Fruit fly (Drosophila melanogaster): ENCODE measurements around the gene CG3847.

CG3847 gene

dm6 chrX:6340593-6341068, 6.3 kb upstream of the CG3847 start (continued):
- TF ChIP-seq HLHmδ (GFP tag; optimal IDR thresholded peaks at IDR 0.05): no peak
- peak; percentile 63 for TF ChIP-seq CG6813 (GFP tag; optimal IDR thresholded peaks at IDR 0.05)
- no peak for TF ChIP-seq CG14965 (GFP tag; optimal IDR thresholded peaks at IDR 0.05; ENCODE audit: borderline replicate concordance)
- peak; percentile 61 for TF ChIP-seq CG5245 (GFP tag; optimal IDR thresholded peaks at IDR 0.05)
- peak; percentile 77 for TF ChIP-seq PHDP (tag; optimal IDR thresholded peaks at IDR 0.05)
- no peak for TF ChIP-seq CG16813 (GFP tag; IDR thresholded peaks at IDR 0.05; ENCODE audit: partially characterized antibody)
- peak; percentile 86 for TF ChIP-seq CG13424 (tag; optimal IDR thresholded peaks at IDR 0.05)
- peak; percentile 70 for TF ChIP-seq Ets65A (GFP tag)
- TF ChIP-seq CG7839 (tag; optimal IDR thresholded peaks at IDR 0.05): peak; percentile 85
- TF ChIP-seq gem (tag; optimal IDR thresholded peaks at IDR 0.05): peak; percentile 88
- peak; percentile 61 for TF ChIP-seq CG10431 (GFP tag; optimal IDR thresholded peaks at IDR 0.05)
- no peak for TF ChIP-seq Sry-δ (GFP tag; optimal IDR thresholded peaks at IDR 0.05)
- peak; percentile 76 for TF ChIP-seq CG13775 (GFP tag; optimal IDR thresholded peaks at IDR 0.05)
- TF ChIP-seq CG14860 (GFP tag; IDR thresholded peaks at IDR 0.05; ENCODE audit: partially characterized antibody): no peak
- peak; percentile 80 for TF ChIP-seq CG31441 (GFP tag; IDR thresholded peaks at IDR 0.05)
- no peak for TF ChIP-seq CG7745 (tag; optimal IDR thresholded peaks at IDR 0.05)
- TF ChIP-seq CG9876 (GFP tag; optimal IDR thresholded peaks at IDR 0.05): no peak
- no peak for TF ChIP-seq CG17912 (GFP tag; optimal IDR thresholded peaks at IDR 0.05)
- TF ChIP-seq Tbp (GFP tag; optimal IDR thresholded peaks at IDR 0.05): no peak
- 0 out of 3 replicates have a peak, but pooled peaks have one; percentile 40 for TF ChIP-seq CG7357 (GFP tag; IDR thresholded peaks at IDR 0.05)
- TF ChIP-seq CG42726 (GFP tag; IDR thresholded peaks at IDR 0.05; ENCODE audit: partially characterized antibody): no peak
- no peak for TF ChIP-seq CG6175 (GFP tag; IDR thresholded peaks at IDR 0.05)
- TF ChIP-seq CG14441 (GFP tag; IDR thresholded peaks at IDR 0.05): peak; percentile 39; the same call in 1 of the 2 replicates
- TF ChIP-seq HmgZ (tag; optimal IDR thresholded peaks at IDR 0.05): peak; percentile 73
- no peak for TF ChIP-seq Atf3 (GFP tag; optimal IDR thresholded peaks at IDR 0.05)
- TF ChIP-seq grn (GFP tag; optimal IDR thresholded peaks at IDR 0.05): no peak
- 0 out of 2 replicates have a peak, but pooled peaks have one; percentile 30 for TF ChIP-seq wor (GFP tag; IDR thresholded peaks at IDR 0.05)
- TF ChIP-seq Dip2 (GFP tag; IDR thresholded peaks at IDR 0.05): no peak
- TF ChIP-seq sob (GFP tag; IDR thresholded peaks at IDR 0.05): peak; percentile 39
- TF ChIP-seq tll (GFP tag; optimal IDR thresholded peaks at IDR 0.05): no peak
- TF ChIP-seq CG9817 (tag; optimal IDR thresholded peaks at IDR 0.05): peak; percentile 54
- no peak for TF ChIP-seq tup (GFP tag; optimal IDR thresholded peaks at IDR 0.05)
- 0 out of 2 replicates have a peak, but pooled peaks have one; percentile 23 for TF ChIP-seq H2.0 (GFP tag; IDR thresholded peaks at IDR 0.05)
- TF ChIP-seq CG4617 (GFP tag; optimal IDR thresholded peaks at IDR 0.05; ENCODE audit: borderline replicate concordance): no peak
- 0 out of 2 replicates have a peak, but pooled peaks have one; percentile 17 for TF ChIP-seq Taf1 (GFP tag; IDR thresholded peaks at IDR 0.05)
- TF ChIP-seq zen (tag; optimal IDR thresholded peaks at IDR 0.05): no peak
- TF ChIP-seq CG15011 (GFP tag; optimal IDR thresholded peaks at IDR 0.05): peak; percentile 77
- TF ChIP-seq CG9932 (GFP tag; IDR thresholded peaks at IDR 0.05): peak; percentile 66
- TF ChIP-seq phol (tag; optimal IDR thresholded peaks at IDR 0.05): peak; percentile 82
- TF ChIP-seq seq (GFP tag; IDR thresholded peaks at IDR 0.05): peak; percentile 56; the same call in 1 of the 2 replicates
- TF ChIP-seq ac (GFP tag; optimal IDR thresholded peaks at IDR 0.05): no peak
- TF ChIP-seq dmrt11E (tag; optimal IDR thresholded peaks at IDR 0.05): peak; percentile 25
- peak; percentile 67 for TF ChIP-seq Ptx1 (GFP tag; IDR thresholded peaks at IDR 0.05)
- TF ChIP-seq ind (GFP tag; optimal IDR thresholded peaks at IDR 0.05): peak; percentile 74
- peak; percentile 66 for TF ChIP-seq CG10267 (tag; optimal IDR thresholded peaks at IDR 0.05)
- peak; percentile 49; the same call in 1 of the 2 replicates for TF ChIP-seq CG31224 (GFP tag; IDR thresholded peaks at IDR 0.05)
- 0 out of 2 replicates have a peak, but pooled peaks have one; percentile 27 for TF ChIP-seq CG14667 (GFP tag; IDR thresholded peaks at IDR 0.05)
- peak; percentile 64 for TF ChIP-seq CG6254 (GFP tag; optimal IDR thresholded peaks at IDR 0.05)
- TF ChIP-seq jigr1 (GFP tag; IDR thresholded peaks at IDR 0.05): no peak
- TF ChIP-seq CG3995 (GFP tag; optimal IDR thresholded peaks at IDR 0.05): peak; percentile 29
